Fruit fly (Drosophila melanogaster): ENCODE measurements around the gene CG7376.

The CG7376 gene

DNA sequence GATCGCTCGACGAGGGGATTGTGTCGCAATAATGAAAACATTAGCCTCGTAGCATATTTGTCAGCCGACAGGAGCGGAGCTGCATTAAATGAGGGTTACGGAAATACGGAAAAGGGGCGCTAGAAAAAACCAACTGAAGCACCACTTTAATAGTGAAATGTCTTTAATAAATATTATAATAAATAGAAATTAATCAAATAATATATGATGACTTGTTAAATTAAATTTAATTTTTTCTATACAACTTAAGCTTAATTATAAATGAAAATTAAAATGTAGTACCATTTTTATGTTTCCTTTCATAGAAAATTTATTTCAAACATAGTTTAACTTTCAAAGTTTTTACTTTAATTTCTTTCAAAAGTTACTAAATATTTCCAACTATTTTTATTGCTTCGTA, 12.1 kb upstream of the CG7376 start (continued):
- TF ChIP-seq Bgb (GFP tag; IDR thresholded peaks at IDR 0.05; ENCODE audit: partially characterized antibody) = no peak
- no peak for TF ChIP-seq CG5245 (GFP tag; optimal IDR thresholded peaks at IDR 0.05)
- no peak for TF ChIP-seq klu (GFP tag; IDR thresholded peaks at IDR 0.05)
- TF ChIP-seq Med (GFP tag) = no peak
- peak; percentile 46 for TF ChIP-seq nmo (GFP tag; optimal IDR thresholded peaks at IDR 0.05)
- TF ChIP-seq CG9876 (GFP tag; optimal IDR thresholded peaks at IDR 0.05) = no peak
- no peak for TF ChIP-seq Dip2 (GFP tag; IDR thresholded peaks at IDR 0.05)
- no peak for TF ChIP-seq Ravus (GFP tag; IDR thresholded peaks at IDR 0.05)
- no peak for TF ChIP-seq CG2875 (GFP tag; optimal IDR thresholded peaks at IDR 0.05)
- no peak for TF ChIP-seq Fer2 (tag; optimal IDR thresholded peaks at IDR 0.05)

DNA sequence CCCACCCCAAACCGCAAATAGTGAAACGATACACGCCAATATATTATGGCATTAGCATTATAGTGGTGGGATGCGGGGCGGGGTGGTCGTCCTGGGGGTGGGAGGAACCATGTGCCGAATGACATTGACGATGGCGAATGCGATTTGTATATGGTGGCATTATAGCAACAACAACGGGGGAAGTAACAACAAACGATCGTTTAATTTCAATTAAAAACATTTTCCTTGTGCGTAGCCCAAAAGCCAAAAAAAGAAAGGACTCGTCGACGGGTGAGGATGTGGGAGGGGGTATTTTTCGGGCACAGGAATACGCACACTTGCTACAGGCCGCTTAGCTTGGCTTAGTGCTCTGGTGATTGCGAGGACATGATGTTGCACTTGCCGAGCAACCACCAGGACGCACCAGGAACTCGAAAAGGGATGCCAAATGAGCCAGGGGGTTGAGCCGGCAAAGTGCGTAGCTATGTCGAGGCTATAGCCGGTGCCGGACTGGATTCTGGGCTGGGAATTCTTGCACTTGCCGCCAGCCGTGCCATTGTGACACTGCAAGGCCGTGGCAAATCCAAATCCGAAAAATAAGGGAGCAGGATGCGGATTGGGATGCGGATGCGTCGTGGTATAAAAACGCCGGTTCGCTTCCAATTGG, 11.4 kb upstream of the CG7376 start, which contains the start of gene Prdm13:
Gene Prdm13 (plus strand): TSS at position 645 of the 646 bp plus-strand sequence.
- peak; percentile 27; the same call in 1 of the 2 replicates for TF ChIP-seq crol (GFP tag; IDR thresholded peaks at IDR 0.05)
- no peak for TF ChIP-seq Poxn (GFP tag; IDR thresholded peaks at IDR 0.05)
- TF ChIP-seq kni (GFP tag; optimal IDR thresholded peaks at IDR 0.05) = no peak
- TF ChIP-seq CG4360 (GFP tag; IDR thresholded peaks at IDR 0.05) = peak; percentile 52; the same call in 1 of the 2 replicates
- no peak for TF ChIP-seq gt (GFP tag; IDR thresholded peaks at IDR 0.05)
- TF ChIP-seq run (tag; optimal IDR thresholded peaks at IDR 0.05) = no peak
- TF ChIP-seq CG12391 (tag; optimal IDR thresholded peaks at IDR 0.05) = no peak
- no peak for TF ChIP-seq seq (GFP tag; IDR thresholded peaks at IDR 0.05)
- no peak for TF ChIP-seq MBD-R2 (GFP tag; IDR thresholded peaks at IDR 0.05)
- no peak for TF ChIP-seq CG3281 (GFP tag; optimal IDR thresholded peaks at IDR 0.05)
- TF ChIP-seq so (GFP tag; IDR thresholded peaks at IDR 0.05) = no peak
- no peak for TF ChIP-seq wek (GFP tag; optimal IDR thresholded peaks at IDR 0.05)
- no peak for TF ChIP-seq CG1832 (GFP tag; optimal IDR thresholded peaks at IDR 0.05)
- no peak for TF ChIP-seq sug (tag; optimal IDR thresholded peaks at IDR 0.05)
- no peak for TF ChIP-seq CG4707 (GFP tag; optimal IDR thresholded peaks at IDR 0.05)
- TF ChIP-seq CG17912 (GFP tag; optimal IDR thresholded peaks at IDR 0.05) = no peak
- TF ChIP-seq CG6683 (GFP tag; optimal IDR thresholded peaks at IDR 0.05) = no peak
- no peak for TF ChIP-seq CG6689 (GFP tag; IDR thresholded peaks at IDR 0.05)
- TF ChIP-seq CG8290 (GFP tag; optimal IDR thresholded peaks at IDR 0.05) = no peak
- no peak for TF ChIP-seq CG8290 (tag; optimal IDR thresholded peaks at IDR 0.05)
- TF ChIP-seq slbo (GFP tag; IDR thresholded peaks at IDR 0.05) = no peak
- peak; percentile 50 for TF ChIP-seq gsb-n (tag; optimal IDR thresholded peaks at IDR 0.05)
- no peak for TF ChIP-seq Hmr (GFP tag; optimal IDR thresholded peaks at IDR 0.05)
- peak; percentile 95 for TF ChIP-seq nerfin-1 (tag; optimal IDR thresholded peaks at IDR 0.05)
- TF ChIP-seq CG8388 (GFP tag; optimal IDR thresholded peaks at IDR 0.05) = no peak
- TF ChIP-seq tgo (GFP tag; IDR thresholded peaks at IDR 0.05) = no peak
- no peak for TF ChIP-seq ssp (GFP tag; IDR thresholded peaks at IDR 0.05)
- peak; percentile 77 for TF ChIP-seq oc (tag; optimal IDR thresholded peaks at IDR 0.05)
- no peak for TF ChIP-seq nmo (GFP tag; optimal IDR thresholded peaks at IDR 0.05)
- no peak for TF ChIP-seq gfzf (GFP tag; optimal IDR thresholded peaks at IDR 0.05)
- TF ChIP-seq ara (GFP tag; IDR thresholded peaks at IDR 0.05) = no peak
- TF ChIP-seq tup (GFP tag; optimal IDR thresholded peaks at IDR 0.05) = no peak
- TF ChIP-seq CG10462 (GFP tag; optimal IDR thresholded peaks at IDR 0.05) = no peak
- TF ChIP-seq nerfin-2 (GFP tag; IDR thresholded peaks at IDR 0.05; ENCODE audit: partially characterized antibody) = peak; percentile 21; the same call in 1 of the 2 replicates
- TF ChIP-seq zen (tag; optimal IDR thresholded peaks at IDR 0.05) = no peak
- no peak for TF ChIP-seq danr (GFP tag; IDR thresholded peaks at IDR 0.05)
- no peak for TF ChIP-seq CkIIα-i1 (GFP tag; IDR thresholded peaks at IDR 0.05)
- TF ChIP-seq eve (GFP tag; optimal IDR thresholded peaks at IDR 0.05) = no peak
- no peak for TF ChIP-seq CG1602 (GFP tag; optimal IDR thresholded peaks at IDR 0.05)
- TF ChIP-seq CG17385 (GFP tag; optimal IDR thresholded peaks at IDR 0.05) = no peak
- TF ChIP-seq pros (GFP tag; optimal IDR thresholded peaks at IDR 0.05) = peak; percentile 72
